Worm (Caenorhabditis elegans): ENCODE measurements around the gene zipt-7.2.

The zipt-7.2 gene

DNA sequence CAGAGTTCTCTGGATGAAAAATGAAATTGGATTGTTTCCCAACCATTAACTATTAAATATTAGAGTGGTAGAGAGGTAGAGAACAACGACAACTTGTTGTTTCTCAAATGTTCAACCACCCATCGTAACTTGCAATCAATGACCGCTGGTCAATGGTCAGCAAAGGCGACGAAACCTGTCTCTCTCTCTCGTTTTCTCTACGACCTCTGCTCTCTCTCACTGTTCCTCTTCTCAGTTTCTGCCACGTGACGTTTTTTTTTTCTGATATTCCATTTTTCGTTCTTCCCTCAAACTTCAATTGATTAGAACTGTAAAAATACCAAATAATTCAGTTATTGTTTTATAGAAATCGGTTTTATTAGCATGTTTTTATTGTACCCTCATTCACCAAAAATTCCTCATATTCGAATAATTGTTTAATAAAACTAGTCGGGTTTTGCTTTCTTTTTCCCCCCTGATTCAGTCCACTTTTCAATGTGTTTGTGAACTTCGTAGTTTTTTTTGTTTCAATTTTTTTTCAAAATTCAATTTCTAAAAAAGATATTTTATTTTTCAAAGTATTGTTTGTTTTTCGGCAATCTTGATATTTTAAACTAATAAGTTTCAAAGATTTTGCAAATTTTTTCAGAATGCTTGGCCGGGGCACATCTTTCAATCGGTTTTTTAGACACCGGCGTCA is 10.6 kb downstream of the zipt-7.2 start, which contains the start of gene suox-1:
Gene suox-1, plus strand, starts transcription at position 629 of the 679 bp plus-strand sequence.
- no peak for TF ChIP-seq daf-16 (GFP tag; optimal IDR thresholded peaks at IDR 0.05)
- peak; percentile 65 for TF ChIP-seq daf-16 (tag; optimal IDR thresholded peaks at IDR 0.05)
- TF ChIP-seq aha-1 (tag) = peak; percentile 78
- peak; percentile 18 for TF ChIP-seq mxl-3 (GFP tag; optimal IDR thresholded peaks at IDR 0.05)
- TF ChIP-seq lsy-2 (tag; optimal IDR thresholded peaks at IDR 0.05) = peak in 1 of 2 experiments; percentile 44
- peak; percentile 72 for TF ChIP-seq dve-1 (tag; optimal IDR thresholded peaks at IDR 0.05; ENCODE audit: insufficient read depth)
- peak; percentile 17 for TF ChIP-seq nhr-102 (tag; optimal IDR thresholded peaks at IDR 0.05)
- TF ChIP-seq hlh-11 (tag; optimal IDR thresholded peaks at IDR 0.05) = peak; percentile 74
- no peak for TF ChIP-seq daf-8 (GFP tag; IDR thresholded peaks at IDR 0.05)
- TF ChIP-seq ceh-28 (tag; optimal IDR thresholded peaks at IDR 0.05) = peak; percentile 3
- peak; percentile 23 to 89 for TF ChIP-seq mdl-1 (tag; optimal IDR thresholded peaks at IDR 0.05)
- no peak for TF ChIP-seq jun-1 (tag; optimal IDR thresholded peaks at IDR 0.05)
- 0 out of 2 replicates have a peak, but pooled peaks have one; percentile 11 for TF ChIP-seq lin-1 (GFP tag; IDR thresholded peaks at IDR 0.05)
- no peak for TF ChIP-seq lin-15B (tag; optimal IDR thresholded peaks at IDR 0.05)
- peak; percentile 82 for TF ChIP-seq hlh-30 (tag; optimal IDR thresholded peaks at IDR 0.05; ENCODE audit: insufficient read depth)
- peak; percentile 34; the same call in 1 of the 2 replicates for TF ChIP-seq dmd-6 (GFP tag; IDR thresholded peaks at IDR 0.05)
- no peak for TF ChIP-seq duxl-1 (tag; optimal IDR thresholded peaks at IDR 0.05; ENCODE audit: poor library complexity)
- no peak for TF ChIP-seq dmd-8 (GFP tag; IDR thresholded peaks at IDR 0.05)
- peak; percentile 43; the same call in 1 of the 2 replicates for TF ChIP-seq ceh-20 (GFP tag; IDR thresholded peaks at IDR 0.05)
- peak; percentile 12 for TF ChIP-seq nhr-28 (tag; optimal IDR thresholded peaks at IDR 0.05)
- TF ChIP-seq nhr-77 (tag; optimal IDR thresholded peaks at IDR 0.05) = peak; percentile 42
- TF ChIP-seq ctbp-1 (GFP tag; IDR thresholded peaks at IDR 0.05) = no peak
- peak in 1 of 2 experiments; percentile 81 for TF ChIP-seq unc-62 (GFP tag; optimal IDR thresholded peaks at IDR 0.05 in 1 of 2)
- TF ChIP-seq unc-62 (tag; optimal IDR thresholded peaks at IDR 0.05) = no peak

DNA sequence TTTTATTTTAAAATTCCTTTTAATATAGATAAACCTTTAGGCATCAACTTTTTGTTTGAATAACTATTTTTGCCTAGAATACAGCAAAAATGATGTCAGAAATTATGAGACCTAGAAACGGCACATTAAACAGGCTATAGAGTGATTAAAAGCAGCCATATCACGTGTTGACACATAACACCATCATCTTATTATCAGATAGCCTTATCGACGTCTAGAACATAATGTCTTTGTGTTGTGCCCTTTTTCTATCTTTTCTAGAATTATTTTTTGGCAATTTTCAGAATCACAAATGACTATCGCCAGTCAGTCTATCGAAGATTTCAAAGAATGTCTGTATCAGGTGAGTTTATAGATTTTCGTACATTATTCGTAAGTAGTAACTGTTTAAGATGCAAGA is 13.5 kb downstream of the zipt-7.2 start:
- no peak for TF ChIP-seq rbr-2 (tag; optimal IDR thresholded peaks at IDR 0.05)
- TF ChIP-seq hlh-30 (tag; optimal IDR thresholded peaks at IDR 0.05; ENCODE audit: insufficient read depth) = peak; percentile 10
- TF ChIP-seq arid-1 (GFP tag; conservative IDR thresholded peaks at IDR 0.05) = no peak
- TF ChIP-seq nhr-28 (tag; optimal IDR thresholded peaks at IDR 0.05) = peak; percentile 50
- no peak for TF ChIP-seq vab-7 (GFP tag; IDR thresholded peaks at IDR 0.05)
- no peak for TF ChIP-seq F37D6.2 (tag; optimal IDR thresholded peaks at IDR 0.05)
- peak; percentile 71 for TF ChIP-seq dve-1 (tag; optimal IDR thresholded peaks at IDR 0.05; ENCODE audit: insufficient read depth)
- TF ChIP-seq daf-16 (GFP tag; optimal IDR thresholded peaks at IDR 0.05) = no peak
- peak; percentile 58 for TF ChIP-seq daf-16 (tag; optimal IDR thresholded peaks at IDR 0.05)
- TF ChIP-seq php-3 (GFP tag; IDR thresholded peaks at IDR 0.05) = no peak
- TF ChIP-seq mep-1 (tag; optimal IDR thresholded peaks at IDR 0.05) = peak; percentile 32
- peak; percentile 16 for TF ChIP-seq aha-1 (tag)

ce11 chrX:15493322-15493721 is 14.4 kb downstream of the zipt-7.2 start, which contains the start of gene gob-1:
TSS of gene gob-1 (plus strand) at chrX:15493602.
- TF ChIP-seq F37D6.2 (tag; optimal IDR thresholded peaks at IDR 0.05) = no peak
- TF ChIP-seq daf-12 (tag; optimal IDR thresholded peaks at IDR 0.05) = no peak
- no peak for TF ChIP-seq dmd-9 (GFP tag; IDR thresholded peaks at IDR 0.05)
- no peak for TF ChIP-seq nhr-28 (tag; optimal IDR thresholded peaks at IDR 0.05)
- TF ChIP-seq aha-1 (tag) = peak; percentile 79
- TF ChIP-seq pqm-1 (tag; optimal IDR thresholded peaks at IDR 0.05) = no peak
- peak; percentile 76 for TF ChIP-seq ceh-28 (tag; optimal IDR thresholded peaks at IDR 0.05)
- TF ChIP-seq egl-43 (GFP tag; IDR thresholded peaks at IDR 0.05) = no peak
- no peak for TF ChIP-seq hmg-1.1 (GFP tag; IDR thresholded peaks at IDR 0.05)
- no peak for TF ChIP-seq ceh-82 (tag; optimal IDR thresholded peaks at IDR 0.05)
- peak in 1 of 2 experiments; percentile 27 for TF ChIP-seq unc-62 (GFP tag; optimal IDR thresholded peaks at IDR 0.05 in 1 of 2)
- no peak for TF ChIP-seq unc-62 (tag; optimal IDR thresholded peaks at IDR 0.05)
- TF ChIP-seq lim-7 (GFP tag; IDR thresholded peaks at IDR 0.05) = no peak
- TF ChIP-seq daf-19 (GFP tag; conservative IDR thresholded peaks at IDR 0.05) = no peak
- TF ChIP-seq mdl-1 (tag; optimal IDR thresholded peaks at IDR 0.05) = no peak
- no peak for TF ChIP-seq daf-16 (GFP tag; optimal IDR thresholded peaks at IDR 0.05)
- peak; percentile 38 for TF ChIP-seq daf-16 (tag; optimal IDR thresholded peaks at IDR 0.05)
- no peak for TF ChIP-seq R02D3.7 (tag; optimal IDR thresholded peaks at IDR 0.05)
- no peak for TF ChIP-seq nhr-41 (GFP tag; IDR thresholded peaks at IDR 0.05)
